Worm (Caenorhabditis elegans): Measurements from ENCODE around the gene dpy-8.

Gene dpy-8

DNA sequence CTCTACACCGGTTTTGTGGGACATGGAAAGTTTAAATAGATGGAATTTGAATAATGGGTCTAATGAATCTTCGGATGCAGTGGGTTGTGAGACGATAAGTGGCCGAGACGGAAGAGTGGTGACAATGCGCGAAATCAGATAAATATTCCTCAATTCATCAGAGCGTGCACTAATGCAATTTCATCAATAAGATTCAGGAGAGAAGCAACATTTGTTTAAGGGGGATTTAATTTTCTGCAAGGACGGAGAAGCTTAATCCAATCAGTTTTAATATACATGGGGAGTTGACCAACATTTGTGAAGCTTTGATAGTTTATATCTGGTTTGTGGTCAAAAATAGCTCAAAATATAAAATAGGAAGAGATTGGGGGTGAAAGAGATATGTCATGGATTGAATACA lies 20.8 kb downstream of the dpy-8 start:
- TF ChIP-seq him-1 (tag; optimal IDR thresholded peaks at IDR 0.05) (no peak), W03F9.2 (tag; optimal IDR thresholded peaks at IDR 0.05) (no peak), dao-5 (tag; optimal IDR thresholded peaks at IDR 0.05) (no peak)

DNA sequence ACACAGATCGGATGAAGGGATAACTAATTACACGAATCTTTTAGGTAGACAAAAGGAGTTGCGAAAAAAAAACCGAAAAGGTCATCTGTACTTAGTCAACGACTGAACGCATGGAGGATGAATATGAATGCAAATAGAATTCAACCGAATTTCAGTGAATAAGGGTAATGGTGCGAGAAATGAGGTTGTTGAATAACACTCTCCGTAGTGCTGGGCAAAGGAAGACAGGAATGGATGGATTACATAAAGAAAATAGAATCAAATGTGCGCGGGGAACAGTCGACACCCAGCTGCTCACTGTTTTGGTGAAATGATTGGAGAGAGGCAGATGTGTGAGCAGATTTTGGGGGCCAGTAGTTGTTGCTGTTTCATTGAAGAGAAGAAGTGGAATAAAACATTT lies 26.0 kb downstream of the dpy-8 start:
- no peak for TF ChIP-seq W03F9.2 (tag; optimal IDR thresholded peaks at IDR 0.05)
- TF ChIP-seq dao-5 (tag; optimal IDR thresholded peaks at IDR 0.05) = no peak
- no peak for TF ChIP-seq him-1 (tag; optimal IDR thresholded peaks at IDR 0.05)

DNA sequence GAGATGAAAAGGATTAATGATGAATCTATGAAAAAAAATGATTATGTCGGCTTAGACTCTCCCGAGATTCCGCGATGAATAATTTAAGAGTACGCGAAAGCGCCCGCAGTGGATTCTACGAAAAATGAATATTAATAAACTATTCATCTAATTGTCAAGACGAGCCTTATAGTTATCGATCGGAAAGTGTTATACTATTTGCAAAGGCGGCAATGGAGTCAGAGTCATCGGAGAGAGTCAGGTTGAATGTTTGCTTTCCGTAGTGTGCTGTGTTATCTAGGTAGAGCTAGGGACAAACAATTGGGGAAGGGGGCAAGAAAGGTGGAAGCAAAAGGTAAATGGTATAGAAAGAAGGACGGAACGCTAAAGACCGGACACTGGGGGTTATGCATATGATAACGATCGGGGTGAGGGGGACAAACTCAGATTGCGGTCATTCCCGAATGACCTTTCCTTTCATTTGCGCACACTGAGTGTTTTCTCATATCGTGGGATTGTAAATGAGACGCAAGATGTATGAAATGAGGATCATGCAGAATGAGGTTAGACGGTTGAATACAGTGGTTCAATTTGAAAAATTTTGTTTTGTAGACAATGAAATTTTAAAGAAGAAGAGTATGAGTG lies 27.4 kb downstream of the dpy-8 start:
- no peak for TF ChIP-seq dao-5 (tag; optimal IDR thresholded peaks at IDR 0.05)
- TF ChIP-seq him-1 (tag; optimal IDR thresholded peaks at IDR 0.05) = no peak
- TF ChIP-seq W03F9.2 (tag; optimal IDR thresholded peaks at IDR 0.05) = no peak

DNA sequence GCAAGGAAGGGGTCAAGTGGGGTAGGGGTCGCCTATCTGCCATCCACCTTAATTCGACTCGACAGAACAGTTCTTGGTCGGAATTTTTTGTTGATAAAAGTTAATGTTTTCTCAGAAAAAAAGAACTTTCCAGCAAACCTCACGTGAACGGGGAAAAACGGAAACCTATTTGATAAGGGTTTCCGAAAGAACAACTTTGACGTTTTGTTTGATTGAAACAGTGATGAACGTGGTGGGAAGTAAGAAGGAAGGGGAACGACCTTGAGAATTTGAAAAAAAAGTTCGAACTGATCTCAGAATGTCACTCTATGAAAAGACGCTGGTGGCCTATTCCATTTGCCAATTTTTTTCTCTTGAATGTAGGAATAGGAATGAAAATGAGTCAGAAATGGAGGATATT lies 27.9 kb downstream of the dpy-8 start:
- TF ChIP-seq dao-5 (tag; optimal IDR thresholded peaks at IDR 0.05) (no peak), him-1 (tag; optimal IDR thresholded peaks at IDR 0.05) (no peak), W03F9.2 (tag; optimal IDR thresholded peaks at IDR 0.05) (no peak)

DNA sequence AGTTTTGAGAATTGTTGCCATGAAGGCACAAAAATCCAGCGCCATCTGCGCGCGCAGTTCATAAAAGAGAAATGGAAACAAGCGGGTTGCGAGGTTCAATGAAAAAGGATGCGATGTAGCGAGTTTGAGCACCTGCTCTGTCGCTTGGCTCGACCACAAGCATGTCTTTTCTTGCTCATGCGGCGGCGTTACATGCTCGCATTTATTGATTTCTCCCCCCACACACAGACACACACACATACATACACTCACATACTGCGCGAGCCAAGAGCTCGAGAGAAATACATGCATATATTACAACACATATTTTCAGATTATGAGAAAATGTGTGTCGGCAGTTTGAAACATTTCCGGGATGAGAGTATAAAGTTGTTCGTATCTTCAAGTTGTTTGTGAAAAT lies 28.5 kb downstream of the dpy-8 start:
- TF ChIP-seq W03F9.2 (tag; optimal IDR thresholded peaks at IDR 0.05) (no peak), him-1 (tag; optimal IDR thresholded peaks at IDR 0.05) (peak; percentile 8)

DNA sequence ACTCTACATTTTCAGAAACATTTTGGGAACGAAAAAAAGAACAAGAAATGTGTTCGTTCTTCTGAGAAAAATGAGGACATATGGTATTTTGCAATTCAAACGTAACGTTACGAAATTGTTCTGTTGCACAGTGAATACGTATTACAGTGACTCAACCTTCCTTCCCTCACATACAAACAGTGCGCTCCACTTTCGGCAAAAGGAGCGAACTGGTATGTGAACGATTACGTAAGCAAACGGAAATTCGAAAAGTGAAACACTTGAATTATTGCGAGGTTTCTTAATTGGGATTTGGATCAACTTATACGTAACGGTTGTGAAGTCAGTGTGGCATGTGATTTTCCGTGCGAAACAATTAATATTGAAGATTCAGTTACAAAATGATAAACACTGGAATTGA lies 29.5 kb downstream of the dpy-8 start:
- TF ChIP-seq W03F9.2 (tag; optimal IDR thresholded peaks at IDR 0.05) (no peak), dao-5 (tag; optimal IDR thresholded peaks at IDR 0.05) (no peak), him-1 (tag; optimal IDR thresholded peaks at IDR 0.05) (no peak)

DNA sequence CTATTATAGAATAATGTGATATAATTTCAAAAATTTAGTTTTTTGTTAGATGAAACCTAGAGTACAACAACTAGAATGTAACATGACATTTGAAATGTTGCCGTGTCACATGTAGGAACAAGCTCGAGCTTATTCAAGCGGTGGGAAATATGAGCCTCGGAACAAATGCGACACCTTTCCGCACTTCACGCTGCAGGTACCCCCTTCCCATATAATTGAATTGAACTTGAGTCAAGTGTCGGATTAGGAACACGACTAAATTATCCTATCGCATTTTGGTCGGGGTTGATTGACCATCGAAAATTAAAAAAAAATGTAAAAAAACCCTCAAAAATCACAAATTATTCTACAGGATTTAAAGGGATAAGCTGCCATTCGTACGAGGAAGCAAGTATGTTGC lies 30.1 kb downstream of the dpy-8 start:
- TF ChIP-seq W03F9.2 (tag; optimal IDR thresholded peaks at IDR 0.05) (no peak), dao-5 (tag; optimal IDR thresholded peaks at IDR 0.05) (no peak), him-1 (tag; optimal IDR thresholded peaks at IDR 0.05) (no peak)

DNA sequence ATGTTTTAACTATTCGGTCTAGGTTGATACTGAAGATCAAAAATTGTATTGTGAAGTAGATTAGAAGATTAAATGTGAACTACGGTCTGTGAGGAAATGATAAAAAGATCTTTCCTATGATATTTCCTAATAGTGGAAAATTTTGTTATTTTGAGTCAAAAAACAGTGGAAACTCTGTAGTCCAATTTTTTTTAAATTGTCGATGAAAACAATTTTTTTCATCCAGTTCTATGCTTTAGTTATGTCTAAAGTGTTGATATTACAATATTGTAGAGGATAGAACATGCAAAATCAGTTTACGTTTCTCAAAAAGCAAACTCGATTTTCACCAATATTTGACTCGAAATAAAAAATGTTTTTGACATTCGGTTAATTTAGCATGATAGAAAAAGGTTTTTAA lies 30.6 kb downstream of the dpy-8 start:
- TF ChIP-seq W03F9.2 (tag; optimal IDR thresholded peaks at IDR 0.05) = no peak
- no peak for TF ChIP-seq dao-5 (tag; optimal IDR thresholded peaks at IDR 0.05)
- no peak for TF ChIP-seq him-1 (tag; optimal IDR thresholded peaks at IDR 0.05)

DNA sequence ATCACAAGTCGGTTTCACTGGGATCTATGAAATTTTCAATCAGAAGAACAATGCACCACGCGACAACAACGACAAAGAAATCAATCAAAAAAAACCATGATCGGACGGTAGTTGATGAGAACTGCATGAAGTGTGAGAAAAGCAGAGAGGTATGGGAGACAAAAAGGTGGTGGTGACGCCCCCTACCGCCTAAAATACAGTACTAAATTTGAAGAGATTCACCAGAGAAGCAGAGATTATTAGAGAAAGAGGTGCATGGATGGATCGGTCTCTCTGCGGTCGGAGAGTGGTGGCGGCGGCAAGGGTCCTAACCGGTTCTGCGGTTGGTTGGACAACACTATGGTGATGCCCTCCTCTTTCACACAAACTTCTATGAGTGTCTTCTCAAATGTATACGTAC lies 31.0 kb downstream of the dpy-8 start:
- TF ChIP-seq him-1 (tag; optimal IDR thresholded peaks at IDR 0.05) = no peak
- TF ChIP-seq W03F9.2 (tag; optimal IDR thresholded peaks at IDR 0.05) = no peak
- no peak for TF ChIP-seq dao-5 (tag; optimal IDR thresholded peaks at IDR 0.05)

DNA sequence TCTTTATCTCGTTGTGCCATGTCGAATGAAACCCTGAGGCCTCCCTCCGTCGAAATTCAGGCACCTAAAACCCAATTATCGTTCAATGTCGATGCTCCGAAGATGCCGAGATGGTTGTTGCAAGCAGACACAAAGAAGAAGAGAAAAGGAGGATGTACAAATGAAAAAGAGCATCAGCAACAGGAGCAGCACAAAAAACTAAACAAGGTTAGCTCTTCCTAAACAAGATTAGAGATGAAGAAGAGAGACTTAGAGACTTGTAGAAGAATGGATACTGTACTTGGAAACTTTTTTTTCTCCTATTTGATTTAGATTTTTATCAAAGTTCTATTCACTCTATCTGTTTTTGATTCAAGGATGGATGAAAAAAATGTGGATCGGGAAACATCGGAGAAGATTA lies 32.7 kb downstream of the dpy-8 start:
- TF ChIP-seq him-1 (tag; optimal IDR thresholded peaks at IDR 0.05) = no peak
- TF ChIP-seq W03F9.2 (tag; optimal IDR thresholded peaks at IDR 0.05) = no peak
- TF ChIP-seq dao-5 (tag; optimal IDR thresholded peaks at IDR 0.05) = no peak

DNA sequence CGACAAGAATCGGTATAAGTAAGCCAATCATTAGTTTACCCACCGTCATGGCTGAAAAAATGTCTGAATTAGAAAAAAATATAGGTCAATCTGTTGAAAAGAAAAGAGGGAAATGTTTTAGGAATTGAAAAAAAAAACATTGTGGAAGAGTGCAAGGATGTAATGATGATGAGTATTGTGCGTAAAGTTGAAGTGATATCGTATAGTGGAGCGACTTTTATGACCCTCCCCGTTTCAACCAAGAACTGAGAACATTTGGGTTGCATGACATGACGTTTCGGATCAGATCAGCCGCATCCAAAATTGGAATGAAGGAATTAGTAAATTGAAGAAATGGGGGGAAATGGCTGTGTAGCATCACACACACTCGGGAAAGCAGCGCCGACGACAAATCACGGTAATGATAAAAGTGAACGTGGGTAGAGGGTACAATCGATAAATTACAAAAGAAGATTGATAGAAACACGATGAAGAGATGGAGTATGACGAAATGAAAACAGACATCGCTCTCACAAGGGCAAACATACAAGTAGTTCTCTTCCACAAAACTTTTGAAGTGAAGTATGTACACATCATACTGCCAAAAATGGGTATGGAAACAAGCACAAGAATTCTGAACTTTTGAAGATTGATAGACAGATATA lies 33.3 kb downstream of the dpy-8 start, which contains the start of gene apl-1:
apl-1 (minus strand) TSS at position 51 of the 644 bp plus-strand sequence.
- TF ChIP-seq him-1 (tag; optimal IDR thresholded peaks at IDR 0.05) = no peak
- no peak for TF ChIP-seq W03F9.2 (tag; optimal IDR thresholded peaks at IDR 0.05)
- no peak for TF ChIP-seq dao-5 (tag; optimal IDR thresholded peaks at IDR 0.05)

DNA sequence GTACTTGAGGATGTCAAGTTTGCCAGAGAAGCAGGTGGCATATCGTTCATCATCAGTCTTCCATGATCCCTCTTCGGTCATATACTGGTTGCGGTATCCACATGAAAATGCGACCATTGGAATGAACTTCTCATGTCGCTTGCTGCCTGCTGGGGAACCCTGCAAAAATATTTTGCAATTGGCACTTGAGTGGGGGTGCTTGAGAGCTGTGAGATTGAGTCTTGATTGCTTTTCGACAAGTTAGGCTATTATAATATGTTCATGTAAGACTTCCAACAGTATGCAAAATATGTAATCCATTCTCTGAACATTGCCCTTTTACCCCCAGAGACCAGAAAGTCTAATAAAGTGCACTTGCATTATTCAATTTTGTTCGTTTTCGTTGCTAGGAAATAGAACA lies 34.1 kb downstream of the dpy-8 start:
- TF ChIP-seq dao-5 (tag; optimal IDR thresholded peaks at IDR 0.05) (no peak), him-1 (tag; optimal IDR thresholded peaks at IDR 0.05) (no peak), W03F9.2 (tag; optimal IDR thresholded peaks at IDR 0.05) (no peak)

DNA sequence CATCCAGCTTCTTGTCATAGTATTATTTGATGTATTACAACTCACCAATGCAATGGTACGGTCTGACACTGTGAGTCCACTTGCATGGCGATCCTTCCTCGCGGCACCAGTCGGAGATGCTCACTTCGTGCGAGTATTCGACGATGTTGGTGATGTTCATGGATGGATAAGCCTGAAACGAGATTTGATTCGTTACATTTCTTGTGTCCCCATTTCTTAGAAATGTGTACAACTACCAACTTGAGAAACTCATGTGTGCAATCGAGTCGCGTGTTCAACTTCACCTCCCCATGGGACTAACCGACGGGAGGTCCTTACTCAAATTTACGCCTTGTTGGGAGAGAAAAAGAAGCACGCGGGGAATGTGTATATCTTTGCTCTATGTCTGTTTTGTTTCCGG lies 34.8 kb downstream of the dpy-8 start:
- TF ChIP-seq him-1 (tag; optimal IDR thresholded peaks at IDR 0.05) (no peak), dao-5 (tag; optimal IDR thresholded peaks at IDR 0.05) (no peak), W03F9.2 (tag; optimal IDR thresholded peaks at IDR 0.05) (no peak)

DNA sequence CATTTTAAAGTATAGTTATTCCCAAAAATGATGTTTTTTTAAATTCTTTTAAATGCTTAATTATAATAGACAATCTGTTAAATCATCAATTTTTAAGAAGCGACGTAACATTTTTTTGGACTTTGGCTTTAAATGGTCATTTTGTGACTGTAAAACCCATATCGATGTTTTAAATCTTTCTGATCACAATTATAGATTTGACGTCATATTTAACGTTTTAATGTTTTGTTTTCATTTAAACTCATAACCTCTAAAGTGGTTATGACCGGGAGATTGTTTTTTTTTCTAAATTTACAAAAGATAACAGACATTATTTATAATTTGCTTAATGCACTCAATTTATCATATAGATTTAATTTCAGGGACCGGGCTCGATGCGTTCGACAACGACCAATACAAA lies 38.4 kb downstream of the dpy-8 start:
- no peak for TF ChIP-seq him-1 (tag; optimal IDR thresholded peaks at IDR 0.05)
- TF ChIP-seq dao-5 (tag; optimal IDR thresholded peaks at IDR 0.05) = no peak
- no peak for TF ChIP-seq W03F9.2 (tag; optimal IDR thresholded peaks at IDR 0.05)

DNA sequence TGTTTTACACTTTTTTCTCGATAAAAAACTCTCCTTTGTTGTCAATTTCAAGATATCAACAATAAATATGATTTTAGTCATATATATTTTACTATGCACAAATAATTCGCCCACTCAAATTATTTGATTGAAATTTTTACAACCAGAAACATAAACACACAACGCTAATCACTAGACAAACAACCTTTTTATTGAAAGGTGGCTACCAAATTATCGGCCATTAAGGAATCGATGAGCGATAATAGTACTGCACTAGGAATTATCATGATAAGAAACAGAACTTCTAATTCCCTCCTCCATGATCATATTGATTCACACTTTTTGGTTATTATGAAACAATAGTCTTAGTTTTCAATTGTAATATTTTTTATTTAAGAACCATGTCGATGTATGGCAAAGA lies 41.1 kb downstream of the dpy-8 start, which contains the start of gene C42D8.1:
C42D8.1 (plus strand) TSS at position 377 of the 400 bp plus-strand sequence.
- TF ChIP-seq dao-5 (tag; optimal IDR thresholded peaks at IDR 0.05) (no peak), him-1 (tag; optimal IDR thresholded peaks at IDR 0.05) (no peak), W03F9.2 (tag; optimal IDR thresholded peaks at IDR 0.05) (no peak)
